Worm (Caenorhabditis elegans) whole organism, young adult: ENCODE measurements around the gene gst-6.

ENCODE experiments used
- B0035.1 ChIP-seq: sonication (generic microtip); optimal IDR thresholded peaks from 2 replicates; lab custom pipeline; 2016; ENCODE audit warnings: missing genetic modification characterization, mild to moderate bottlenecking, missing compliant biosample characterization, missing genotype, missing genetic modification reagents
- B0261.1 ChIP-seq: sonication (generic microtip); optimal IDR thresholded peaks from 2 replicates; lab custom pipeline; 2016; ENCODE audit warnings: mild to moderate bottlenecking, missing genetic modification characterization, moderate library complexity, missing compliant biosample characterization
- B0336.3 ChIP-seq: fragments of 200-800 bp; sonication (Bioruptor generic); IDR thresholded peaks from 2 replicates; pipeline ENCODE4 v1.3.6; 2022; ENCODE audit warnings: missing genetic modification characterization, missing compliant biosample characterization
- C06A6.2 ChIP-seq: fragments of 200-800 bp; sonication (Bioruptor generic); conservative IDR thresholded peaks from 2 replicates; pipeline ENCODE4 v1.3.6; 2022; ENCODE audit warnings: missing genetic modification characterization, missing compliant biosample characterization
- D2030.7 ChIP-seq: fragments of 200-800 bp; sonication (Bioruptor generic); IDR thresholded peaks from 2 replicates; pipeline ENCODE4 v1.3.6; 2022; ENCODE audit warnings: missing genetic modification reagents, missing genetic modification characterization, missing compliant biosample characterization
- F10E7.11 ChIP-seq: sonication (generic microtip); optimal IDR thresholded peaks from 2 replicates; lab custom pipeline; 2017; ENCODE audit warnings: mild to moderate bottlenecking, missing genetic modification characterization, moderate library complexity, missing compliant biosample characterization
- F23B12.7 ChIP-seq: sonication (generic microtip); optimal IDR thresholded peaks from 2 replicates; lab custom pipeline; 2017; ENCODE audit warnings: missing genetic modification characterization, mild to moderate bottlenecking, missing compliant biosample characterization, antibody characterized with exemption, moderate library complexity; ENCODE audit not compliant: insufficient read depth
- F33H1.4 ChIP-seq: fragments of 200-800 bp; sonication (Bioruptor generic); IDR thresholded peaks from 2 replicates; pipeline ENCODE4 v1.3.6; 2022; ENCODE audit warnings: missing genetic modification reagents, missing genetic modification characterization, missing compliant biosample characterization
- F37B4.10 ChIP-seq: fragments of 200-800 bp; sonication (Bioruptor generic); IDR thresholded peaks from 2 replicates; pipeline ENCODE4 v1.3.6; 2022; ENCODE audit warnings: missing genetic modification characterization, missing compliant biosample characterization
- K11D2.4 ChIP-seq: fragments of 200-800 bp; sonication (Bioruptor generic); IDR thresholded peaks from 2 replicates; pipeline ENCODE4 v1.3.6; 2022; ENCODE audit warnings: missing genetic modification reagents, missing genetic modification characterization, missing compliant biosample characterization
- K12H6.12 ChIP-seq: fragments of 200-800 bp; sonication (Bioruptor generic); optimal IDR thresholded peaks from 2 replicates; lab custom pipeline; 2018; ENCODE audit warnings: mild to moderate bottlenecking, missing genetic modification characterization, missing compliant biosample characterization
- Y53G8AR.9 ChIP-seq: fragments of 200-800 bp; sonication (Bioruptor generic); conservative IDR thresholded peaks from 2 replicates; pipeline ENCODE4 v1.3.6; 2022; ENCODE audit warnings: missing genetic modification reagents, missing genetic modification characterization, missing compliant biosample characterization
- Y67H2A.10 ChIP-seq: fragments of 200-800 bp; sonication (Bioruptor generic); conservative IDR thresholded peaks from 2 replicates; pipeline ENCODE4 v1.3.6; 2022; ENCODE audit warnings: missing genetic modification reagents, missing genetic modification characterization, missing compliant biosample characterization
- akir-1 ChIP-seq: fragments of 200-800 bp; sonication (Bioruptor generic); optimal IDR thresholded peaks from 2 replicates; lab custom pipeline; 2018; ENCODE audit warnings: mild to moderate bottlenecking, missing genetic modification characterization, moderate library complexity, missing compliant biosample characterization
- ama-1 ChIP-seq, 3 experiments: fragments of 150-350 bp in 1 of 3; sonication (generic microtip) in 2 of 3; optimal IDR thresholded peaks; 2 replicates each; lab custom pipeline; 2014 to 2018; ENCODE audit warnings: missing biosample characterization in 2 of 3, missing genetic modification characterization in 2 of 3, missing genetic modification reagents in 2 of 3
- aptf-2 ChIP-seq: fragments of 200-800 bp; sonication (Bioruptor generic); conservative IDR thresholded peaks from 2 replicates; pipeline ENCODE4 v1.3.6; 2022; ENCODE audit warnings: missing genetic modification reagents, missing genetic modification characterization, missing compliant biosample characterization
- aptf-3 ChIP-seq: fragments of 200-800 bp; sonication (Bioruptor generic); IDR thresholded peaks from 2 replicates; pipeline ENCODE4 v1.3.6; 2022; ENCODE audit warnings: missing genetic modification characterization, missing compliant biosample characterization
- attf-3 ChIP-seq: fragments of 200-800 bp; sonication (Bioruptor generic); conservative IDR thresholded peaks from 2 replicates; pipeline ENCODE4 v1.3.6; 2022; ENCODE audit warnings: missing genetic modification reagents, missing genetic modification characterization, missing compliant biosample characterization
- attf-5 ChIP-seq: fragments of 200-800 bp; sonication (Bioruptor generic); optimal IDR thresholded peaks from 2 replicates; lab custom pipeline; 2018; ENCODE audit warnings: mild to moderate bottlenecking, missing genetic modification characterization, missing compliant biosample characterization
- bed-1 ChIP-seq: fragments of 200-800 bp; sonication (Bioruptor generic); IDR thresholded peaks from 2 replicates; pipeline ENCODE4 v1.3.6; 2022; ENCODE audit warnings: missing genetic modification reagents, missing genetic modification characterization, missing compliant biosample characterization
- cebp-2 ChIP-seq: fragments of 200-800 bp; sonication (Bioruptor generic); IDR thresholded peaks from 2 replicates; pipeline ENCODE4 v1.3.6; 2022; ENCODE audit warnings: missing genetic modification characterization, missing compliant biosample characterization
- ceh-40 ChIP-seq: fragments of 200-800 bp; sonication (Bioruptor generic); IDR thresholded peaks from 2 replicates; pipeline ENCODE4 v1.3.6; 2022; ENCODE audit warnings: missing genetic modification characterization, missing compliant biosample characterization
- ekl-4 ChIP-seq: fragments of 200-800 bp; sonication (Bioruptor generic); IDR thresholded peaks from 2 replicates; pipeline ENCODE4 v1.3.6; 2022; ENCODE audit warnings: missing genetic modification reagents, missing genetic modification characterization, missing compliant biosample characterization
- ets-4 ChIP-seq: fragments of 200-800 bp; sonication (Bioruptor generic); optimal IDR thresholded peaks from 2 replicates; lab custom pipeline; 2018; ENCODE audit warnings: mild to moderate bottlenecking, missing genetic modification characterization, missing compliant biosample characterization
- him-1 ChIP-seq: sonication (generic microtip); optimal IDR thresholded peaks from 2 replicates; lab custom pipeline; 2016; ENCODE audit warnings: missing genotype, missing genetic modification reagents, missing genetic modification characterization, missing compliant biosample characterization
- let-526 ChIP-seq: fragments of 200-800 bp; sonication (Bioruptor generic); IDR thresholded peaks from 2 replicates; pipeline ENCODE4 v1.3.6; 2022; ENCODE audit warnings: missing genetic modification reagents, missing genetic modification characterization, missing compliant biosample characterization
- let-607 ChIP-seq, 2 experiments: fragments of 200-800 bp in 1 of 2; sonication (Bioruptor generic) in 1 of 2; sonication (generic microtip) in 1 of 2; optimal IDR thresholded peaks; 2 replicates each; lab custom pipeline; 2016 to 2018; ENCODE audit warnings: mild to moderate bottlenecking in 2 of 2, missing compliant biosample characterization in 2 of 2, missing genetic modification characterization in 2 of 2, moderate library complexity in 2 of 2, missing genotype in 1 of 2
- lin-26 ChIP-seq: fragments of 200-800 bp; sonication (Bioruptor generic); IDR thresholded peaks from 2 replicates; pipeline ENCODE4 v1.3.6; 2022; ENCODE audit warnings: missing genetic modification reagents, missing genetic modification characterization, missing compliant biosample characterization
- lin-35 ChIP-seq, 3 experiments: fragments of 150-350 bp in 2 of 3; sonication (generic microtip) in 1 of 3; optimal IDR thresholded peaks; 2 replicates each; lab custom pipeline; 2014 to 2018; ENCODE audit warnings: missing biosample characterization in 3 of 3, missing genetic modification characterization in 3 of 3, missing genetic modification reagents in 3 of 3
- lin-54 ChIP-seq: fragments of 200-800 bp; sonication (Bioruptor generic); optimal IDR thresholded peaks from 2 replicates; lab custom pipeline; 2018; ENCODE audit warnings: mild to moderate bottlenecking, missing genetic modification characterization, missing compliant biosample characterization
- lir-1 ChIP-seq: fragments of 200-800 bp; sonication (Bioruptor generic); conservative IDR thresholded peaks from 2 replicates; pipeline ENCODE4 v1.3.6; 2022; ENCODE audit warnings: missing genetic modification reagents, missing genetic modification characterization, missing compliant biosample characterization
- mcd-1 ChIP-seq: fragments of 200-800 bp; sonication (Bioruptor generic); IDR thresholded peaks from 2 replicates; pipeline ENCODE4 v1.3.6; 2022; ENCODE audit warnings: missing genetic modification reagents, missing genetic modification characterization, missing compliant biosample characterization
- mel-28 ChIP-seq: sonication (generic microtip); optimal IDR thresholded peaks from 2 replicates; lab custom pipeline; 2016; ENCODE audit warnings: borderline replicate concordance, mild to moderate bottlenecking, missing genetic modification characterization, missing compliant biosample characterization
- mxl-1 ChIP-seq: sonication (generic microtip); optimal IDR thresholded peaks from 2 replicates; lab custom pipeline; 2016; ENCODE audit warnings: missing genetic modification characterization, missing compliant biosample characterization
- nfya-1 ChIP-seq: sonication (generic microtip); optimal IDR thresholded peaks from 2 replicates; lab custom pipeline; 2017; ENCODE audit warnings: antibody characterized with exemption, missing compliant biosample characterization, missing genetic modification characterization, borderline replicate concordance; ENCODE audit not compliant: insufficient read depth
- nfya-2 ChIP-seq: fragments of 200-800 bp; sonication (Bioruptor generic); IDR thresholded peaks from 2 replicates; pipeline ENCODE4 v1.3.6; 2022; ENCODE audit warnings: missing genetic modification reagents, missing genetic modification characterization, missing compliant biosample characterization
- nhr-120 ChIP-seq: fragments of 200-800 bp; sonication (Bioruptor generic); IDR thresholded peaks from 2 replicates; pipeline ENCODE4 v1.3.6; 2022; ENCODE audit warnings: missing genetic modification characterization, missing compliant biosample characterization
- nhr-27 ChIP-seq: fragments of 200-800 bp; sonication (Bioruptor generic); optimal IDR thresholded peaks from 2 replicates; lab custom pipeline; 2018; ENCODE audit warnings: mild to moderate bottlenecking, missing genetic modification characterization, moderate library complexity, missing compliant biosample characterization
- pha-4 ChIP-seq: fragments of 150-350 bp; sonication (generic microtip); optimal IDR thresholded peaks from 2 replicates; lab custom pipeline; 2014; ENCODE audit warnings: missing biosample characterization, missing genetic modification reagents, missing genetic modification characterization
- rec-8 ChIP-seq, 2 experiments: sonication (generic microtip); optimal IDR thresholded peaks; 2 replicates each; lab custom pipeline; 2016; ENCODE audit warnings: mild to moderate bottlenecking in 2 of 2, missing genetic modification characterization in 2 of 2, missing genetic modification reagents in 2 of 2, missing genotype in 2 of 2, missing biosample characterization in 1 of 2, missing compliant biosample characterization in 1 of 2, moderate library complexity in 1 of 2
- repo-1 ChIP-seq: sonication (generic microtip); optimal IDR thresholded peaks from 2 replicates; lab custom pipeline; 2017; ENCODE audit warnings: mild to moderate bottlenecking, missing genetic modification characterization, missing compliant biosample characterization
- rpc-1 ChIP-seq, 2 experiments: fragments of 150-350 bp in 1 of 2; sonication (generic microtip) in 1 of 2; optimal IDR thresholded peaks; 2 replicates each; lab custom pipeline; 2014 to 2018; ENCODE audit warnings: missing biosample characterization in 1 of 2, missing genetic modification characterization in 1 of 2, missing genetic modification reagents in 1 of 2, missing genotype in 1 of 2
- xnd-1 ChIP-seq: sonication (generic microtip); optimal IDR thresholded peaks from 2 replicates; lab custom pipeline; 2016; ENCODE audit warnings: missing genotype, missing genetic modification reagents, missing genetic modification characterization, missing compliant biosample characterization
- zfh-2 ChIP-seq: fragments of 200-800 bp; sonication (Bioruptor generic); conservative IDR thresholded peaks from 2 replicates; pipeline ENCODE4 v1.3.6; 2022; ENCODE audit warnings: missing genetic modification reagents, missing genetic modification characterization, missing compliant biosample characterization
- ztf-25 ChIP-seq: fragments of 200-800 bp; sonication (Bioruptor generic); IDR thresholded peaks from 2 replicates; pipeline ENCODE4 v1.3.6; 2022; ENCODE audit warnings: missing genetic modification reagents, missing genetic modification characterization, missing compliant biosample characterization
- ztf-6 ChIP-seq: fragments of 200-800 bp; sonication (Bioruptor generic); IDR thresholded peaks from 2 replicates; pipeline ENCODE4 v1.3.6; 2022; ENCODE audit warnings: missing genetic modification reagents, missing genetic modification characterization, missing compliant biosample characterization

Gene gst-6

DNA sequence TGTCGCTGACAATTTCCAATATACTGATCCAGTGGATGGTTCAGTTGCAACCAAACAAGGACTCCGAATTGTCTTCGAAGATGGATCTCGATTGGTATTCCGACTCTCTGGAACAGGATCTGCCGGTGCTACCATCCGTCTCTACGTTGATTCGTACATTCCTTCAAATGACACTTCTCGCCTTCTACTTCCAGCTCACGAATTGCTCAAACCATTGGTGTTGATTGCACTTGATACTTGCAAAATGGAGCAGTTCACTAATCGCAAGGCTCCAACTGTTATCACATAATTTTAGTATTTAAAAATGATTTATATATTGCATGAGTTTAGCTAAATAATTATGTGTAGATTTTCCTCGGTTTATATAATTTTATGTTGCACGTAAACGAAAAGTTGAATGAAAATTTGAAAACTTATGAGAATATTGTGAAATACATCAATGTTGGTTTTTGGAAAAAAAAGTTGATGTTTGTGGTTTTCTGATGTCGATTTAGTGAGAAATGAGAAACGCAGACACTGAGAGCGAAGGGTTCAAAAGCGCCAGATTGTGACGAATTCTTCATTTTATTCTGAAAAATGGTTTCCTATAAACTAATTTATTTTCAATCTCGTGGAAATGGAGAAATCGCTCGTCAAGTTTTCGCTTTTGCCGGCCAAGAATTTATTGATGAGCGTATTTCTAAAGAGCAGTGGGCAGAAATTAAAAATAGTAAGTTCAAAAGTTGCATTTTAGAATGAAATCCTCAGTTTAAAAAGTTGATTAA lies 11.5 kb downstream of the gst-6 start, which contains the start of gene gst-9 (continued):
- TF ChIP-seq lin-54 (GFP tag; lab: Kevin White, UChicago) (peak; percentile 53), attf-5 (GFP tag; lab: Kevin White, UChicago) (peak; percentile 60), F37B4.10 (GFP tag; lab: Robert Waterston, UW) (no peak), lir-1 (no peak), mel-28 (tag; lab: Kevin White, UChicago) (no peak), B0261.1 (tag; lab: Kevin White, UChicago) (no peak), F23B12.7 (tag; lab: Kevin White, UChicago) (no peak), pha-4 (tag; lab: Kevin White, UChicago) (no peak), nhr-120 (no peak), lin-26 (GFP tag; lab: Robert Waterston, UW) (0 out of 2 replicates have a peak, but pooled peaks have one; percentile 50), F10E7.11 (no peak), bed-1 (GFP tag; lab: Robert Waterston, UW) (no peak), B0336.3 (GFP tag; lab: Robert Waterston, UW) (peak; percentile 69), nfya-1 (tag; lab: Kevin White, UChicago) (no peak), attf-3 (no peak), Y53G8AR.9 (GFP tag; lab: Robert Waterston, UW) (peak; percentile 83), him-1 (no peak), akir-1 (GFP tag; lab: Kevin White, UChicago) (no peak), ekl-4 (peak; percentile 71; the same call in 1 of the 2 replicates), repo-1 (tag; lab: Kevin White, UChicago) (peak; percentile 83), lin-35 (GFP tag; optimal IDR thresholded peaks at IDR 0.05; lab: Kevin White, UChicago) (peak in 1 of 3 experiments; percentile 49), K12H6.12 (no peak), aptf-2 (GFP tag; lab: Robert Waterston, UW) (no peak), zfh-2 (GFP tag; lab: Robert Waterston, UW) (no peak), aptf-3 (no peak), C06A6.2 (GFP tag; lab: Robert Waterston, UW) (no peak; the same call in 1 of the 2 replicates), ceh-40 (GFP tag; lab: Robert Waterston, UW) (0 out of 2 replicates have a peak, but pooled peaks have one; percentile 13), xnd-1 (tag; lab: Kevin White, UChicago) (no peak), D2030.7 (GFP tag; lab: Robert Waterston, UW) (no peak), ztf-25 (no peak), K11D2.4 (GFP tag; lab: Robert Waterston, UW) (peak; percentile 68; the same call in 1 of the 2 replicates), let-526 (GFP tag; lab: Robert Waterston, UW) (no peak), mcd-1 (peak; percentile 30; the same call in 1 of the 2 replicates), cebp-2 (GFP tag; lab: Robert Waterston, UW) (0 out of 2 replicates have a peak, but pooled peaks have one; percentile 5), ets-4 (GFP tag; lab: Kevin White, UChicago) (no peak), F33H1.4 (no peak), B0035.1 (tag; lab: Kevin White, UChicago) (no peak), ama-1 (optimal IDR thresholded peaks at IDR 0.05; lab: Kevin White, UChicago) (peak; percentile 54), ama-1 (GFP tag; optimal IDR thresholded peaks at IDR 0.05; lab: Kevin White, UChicago) (no peak), nhr-27 (tag; lab: Kevin White, UChicago) (no peak), ztf-6 (GFP tag; lab: Robert Waterston, UW) (no peak), rpc-1 (optimal IDR thresholded peaks at IDR 0.05; lab: Kevin White, UChicago) (no peak), rpc-1 (tag; optimal IDR thresholded peaks at IDR 0.05; lab: Kevin White, UChicago) (no peak), nfya-2 (GFP tag; lab: Robert Waterston, UW) (no peak), rec-8 (tag; optimal IDR thresholded peaks at IDR 0.05; lab: Kevin White, UChicago) (no peak), let-607 (tag; optimal IDR thresholded peaks at IDR 0.05; lab: Kevin White, UChicago) (no peak), mxl-1 (tag; lab: Kevin White, UChicago) (no peak), Y67H2A.10 (GFP tag; lab: Robert Waterston, UW) (no peak)
